Worm (Caenorhabditis elegans) whole organism, late embryonic: ENCODE data around the gene T13A10.2.

Experiments
- C08G9.2 ChIP-seq: sonication (generic microtip); optimal IDR thresholded peaks from 2 replicates; lab custom pipeline; 2016; ENCODE audit warnings: mild to moderate bottlenecking, missing genetic modification characterization, moderate library complexity, missing compliant biosample characterization
- K02D7.2 ChIP-seq: sonication (generic microtip); optimal IDR thresholded peaks from 2 replicates; lab custom pipeline; 2017; ENCODE audit warnings: mild to moderate bottlenecking, missing genetic modification characterization, missing compliant biosample characterization
- Y22D7AL.16 ChIP-seq: sonication (generic microtip); optimal IDR thresholded peaks from 2 replicates; lab custom pipeline; 2016; ENCODE audit warnings: missing genetic modification characterization, missing compliant biosample characterization
- ama-1 ChIP-seq: fragments of 150-350 bp; optimal IDR thresholded peaks from 2 replicates; lab custom pipeline; 2014
- ceh-18 ChIP-seq: sonication (generic microtip); optimal IDR thresholded peaks from 2 replicates; lab custom pipeline; 2016; ENCODE audit warnings: missing genetic modification characterization, missing compliant biosample characterization
- ceh-19 ChIP-seq: fragments of 200-800 bp; sonication (Bioruptor generic); optimal IDR thresholded peaks from 2 replicates; lab custom pipeline; 2018; ENCODE audit warnings: mild to moderate bottlenecking, missing genetic modification characterization, missing compliant biosample characterization
- ceh-2 ChIP-seq: sonication (generic microtip); optimal IDR thresholded peaks from 2 replicates; lab custom pipeline; 2016; ENCODE audit warnings: missing genotype, missing genetic modification characterization, missing compliant biosample characterization
- ceh-22 ChIP-seq: sonication (generic microtip); optimal IDR thresholded peaks from 2 replicates; lab custom pipeline; 2017; ENCODE audit warnings: missing biosample characterization, missing genetic modification characterization
- ceh-45 ChIP-seq: fragments of 200-800 bp; sonication (Bioruptor generic); IDR thresholded peaks from 2 replicates; pipeline ENCODE4 v1.3.6; 2022; ENCODE audit warnings: missing genetic modification reagents, missing genetic modification characterization, missing compliant biosample characterization
- ceh-48 ChIP-seq: sonication (generic microtip); optimal IDR thresholded peaks from 2 replicates; lab custom pipeline; 2016; ENCODE audit warnings: missing genetic modification characterization, inconsistent platforms, missing compliant biosample characterization
- elt-2 ChIP-seq: sonication (generic microtip); optimal IDR thresholded peaks from 2 replicates; lab custom pipeline; 2016; ENCODE audit warnings: missing genetic modification reagents, missing genetic modification characterization, missing compliant biosample characterization
- eyg-1 ChIP-seq: sonication (generic microtip); optimal IDR thresholded peaks from 2 replicates; lab custom pipeline; 2016; ENCODE audit warnings: missing genotype, missing genetic modification characterization, missing compliant biosample characterization
- fkh-10 ChIP-seq: fragments of 150-350 bp; optimal IDR thresholded peaks from 2 replicates; lab custom pipeline; 2014; ENCODE audit warnings: missing biosample characterization, missing genetic modification reagents, missing genetic modification characterization
- fkh-6 ChIP-seq: sonication (generic microtip); optimal IDR thresholded peaks from 2 replicates; lab custom pipeline; 2016; ENCODE audit warnings: missing genetic modification characterization, missing compliant biosample characterization
- gmeb-2 ChIP-seq: sonication (generic microtip); optimal IDR thresholded peaks from 2 replicates; lab custom pipeline; 2016; ENCODE audit warnings: missing genetic modification characterization, inconsistent platforms, missing compliant biosample characterization
- hlh-13 ChIP-seq: fragments of 200-800 bp; sonication (Bioruptor generic); optimal IDR thresholded peaks from 2 replicates; lab custom pipeline; 2018; ENCODE audit warnings: mild to moderate bottlenecking, missing genetic modification characterization, missing compliant biosample characterization
- hlh-6 ChIP-seq: sonication (generic microtip); optimal IDR thresholded peaks from 2 replicates; lab custom pipeline; 2016; ENCODE audit warnings: missing genotype, missing genetic modification characterization, missing compliant biosample characterization
- hlh-8 ChIP-seq: sonication (generic microtip); optimal IDR thresholded peaks from 2 replicates; lab custom pipeline; 2016; ENCODE audit warnings: missing genotype, missing genetic modification characterization, missing compliant biosample characterization
- lin-11 ChIP-seq: fragments of 200-800 bp; sonication (Bioruptor generic); optimal IDR thresholded peaks from 2 replicates; lab custom pipeline; 2018; ENCODE audit warnings: mild to moderate bottlenecking, missing genetic modification characterization, missing compliant biosample characterization
- nfya-1 ChIP-seq: sonication (generic microtip); optimal IDR thresholded peaks from 2 replicates; lab custom pipeline; 2017; ENCODE audit warnings: missing genetic modification characterization, mild to moderate bottlenecking, missing compliant biosample characterization, antibody characterized with exemption, moderate library complexity
- nhr-11 ChIP-seq: fragments of 150-350 bp; optimal IDR thresholded peaks from 2 replicates; lab custom pipeline; 2014; ENCODE audit warnings: missing biosample characterization, missing genetic modification characterization
- nhr-232 ChIP-seq: sonication (generic microtip); optimal IDR thresholded peaks from 2 replicates; lab custom pipeline; 2016; ENCODE audit warnings: missing genetic modification characterization, missing compliant biosample characterization
- npax-4 ChIP-seq: sonication (generic microtip); optimal IDR thresholded peaks from 2 replicates; lab custom pipeline; 2016; ENCODE audit warnings: missing genetic modification characterization, missing compliant biosample characterization
- pag-3 ChIP-seq: sonication (generic microtip); optimal IDR thresholded peaks from 2 replicates; lab custom pipeline; 2016; ENCODE audit warnings: missing compliant biosample characterization, missing genetic modification characterization, borderline replicate concordance
- pat-9 ChIP-seq: fragments of 200-800 bp; sonication (Bioruptor generic); optimal IDR thresholded peaks from 2 replicates; lab custom pipeline; 2018; ENCODE audit warnings: mild to moderate bottlenecking, missing genetic modification characterization, moderate library complexity, missing compliant biosample characterization
- pha-4 ChIP-seq: fragments of 150-350 bp; optimal IDR thresholded peaks from 2 replicates; lab custom pipeline; 2018; ENCODE audit warnings: missing biosample characterization, missing genetic modification reagents, missing genetic modification characterization
- pqm-1 ChIP-seq: sonication (generic microtip); optimal IDR thresholded peaks from 2 replicates; lab custom pipeline; 2016; ENCODE audit warnings: missing genetic modification characterization, missing compliant biosample characterization
- pros-1 ChIP-seq: fragments of 150-350 bp; optimal IDR thresholded peaks from 2 replicates; lab custom pipeline; 2014; ENCODE audit warnings: missing biosample characterization, missing genetic modification reagents, missing genetic modification characterization
- ref-2 ChIP-seq: sonication (generic microtip); optimal IDR thresholded peaks from 2 replicates; lab custom pipeline; 2016; ENCODE audit warnings: missing genetic modification characterization, missing compliant biosample characterization
- unc-3 ChIP-seq, 2 experiments: fragments of 200-800 bp in 1 of 2; sonication (Bioruptor generic) in 1 of 2; sonication (generic microtip) in 1 of 2; conservative IDR thresholded peaks in 1 of 2; optimal IDR thresholded peaks in 1 of 2; 2 replicates each; pipeline versions ENCODE4 v1.3.6 to Lab custom; 2016 to 2022; ENCODE audit warnings: missing compliant biosample characterization in 2 of 2, missing genetic modification characterization in 2 of 2, missing genetic modification reagents in 1 of 2

T13A10.2 gene

DNA sequence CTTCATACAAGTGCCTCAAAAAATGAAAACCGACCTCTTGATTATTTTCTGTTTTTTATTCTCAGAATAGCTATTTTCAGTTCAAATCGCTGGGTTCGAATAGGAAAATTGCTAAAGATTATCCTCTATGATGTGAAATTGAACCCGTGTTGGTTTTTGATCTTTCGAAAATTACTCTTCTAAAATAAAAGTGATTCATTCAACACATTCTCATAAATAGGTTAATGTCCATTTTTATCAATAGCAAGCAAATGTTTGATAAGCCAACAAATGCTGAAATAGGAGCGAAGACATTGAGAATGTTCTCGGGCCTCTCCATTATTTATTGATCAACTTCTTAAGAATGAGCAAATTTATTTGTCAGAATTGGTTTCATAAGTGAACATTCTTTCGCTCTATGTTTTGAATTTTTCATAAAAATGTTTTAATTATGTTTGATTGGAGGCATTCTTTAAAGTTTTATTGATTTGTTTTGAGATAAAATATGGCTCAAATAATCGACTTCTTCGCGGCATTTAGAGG, 20.3 kb upstream of the T13A10.2 start, which contains the start of gene F58F9.3:
Gene F58F9.3, plus strand, starts transcription at position 472 of the 522 bp plus-strand sequence.
- TF ChIP-seq nhr-11 (no peak), gmeb-2 (tag; lab: Kevin White, UChicago) (no peak), unc-3 (GFP tag; conservative IDR thresholded peaks at IDR 0.05; lab: Robert Waterston, UW) (no peak), unc-3 (tag; optimal IDR thresholded peaks at IDR 0.05; lab: Kevin White, UChicago) (no peak), lin-11 (tag; lab: Kevin White, UChicago) (no peak), ceh-19 (GFP tag; lab: Kevin White, UChicago) (no peak), nhr-232 (tag; lab: Kevin White, UChicago) (no peak), pat-9 (tag; lab: Kevin White, UChicago) (no peak)

- TF ChIP-seq gmeb-2 (tag; lab: Kevin White, UChicago) (no peak), ceh-45 (GFP tag; lab: Robert Waterston, UW) (no peak), fkh-6 (no peak), hlh-13 (GFP tag; lab: Kevin White, UChicago) (no peak)
Observed at ce11 chrIV:6237508-6238227, 15.4 kb upstream of the T13A10.2 start, which contains the start of the genes F58F9.6 and F58F9.8. F58F9.6 (minus strand) TSS chrIV:6237608. F58F9.8 (plus strand) TSS chrIV:6238177.

DNA sequence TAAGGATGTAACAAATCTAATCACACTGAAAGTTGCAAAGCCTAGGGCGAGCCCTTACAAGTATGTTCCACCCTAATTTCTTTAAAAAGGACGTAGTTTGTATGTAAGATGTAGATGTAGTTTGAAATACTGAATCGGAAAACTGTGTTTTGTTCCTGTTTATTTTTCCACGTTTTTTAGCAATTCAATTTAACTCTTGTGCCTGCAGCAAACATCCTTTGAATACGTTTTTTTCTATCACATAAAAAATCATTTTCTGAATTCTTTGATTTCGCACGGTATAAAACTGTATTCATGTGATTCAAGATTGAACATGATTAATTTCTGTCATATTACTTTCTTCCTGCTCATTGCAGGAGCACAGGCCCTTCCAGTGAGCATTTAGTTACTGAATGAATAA, 13.1 kb upstream of the T13A10.2 start, which contains the start of gene F58F9.9:
Gene F58F9.9, plus strand, starts transcription at position 301 of the 400 bp plus-strand sequence.
- TF ChIP-seq pqm-1 (tag; lab: Kevin White, UChicago) (no peak), fkh-6 (no peak), npax-4 (tag; lab: Kevin White, UChicago) (no peak), ceh-2 (tag; lab: Kevin White, UChicago) (no peak), fkh-10 (GFP tag; lab: Kevin White, UChicago) (no peak), ceh-22 (tag; lab: Kevin White, UChicago) (no peak), ceh-18 (tag; lab: Kevin White, UChicago) (no peak)

- TF ChIP-seq elt-2 (peak; percentile 22), hlh-13 (GFP tag; lab: Kevin White, UChicago) (no peak), Y22D7AL.16 (tag; lab: Kevin White, UChicago) (no peak), nhr-11 (no peak)
- TF ChIP-seq, all 69 proteins: peak for 1
Observed at ce11 chrIV:6248486-6248885, 4.6 kb upstream of the T13A10.2 start, which contains the start of gene acox-3. acox-3 (minus strand) TSS chrIV:6248492.

DNA sequence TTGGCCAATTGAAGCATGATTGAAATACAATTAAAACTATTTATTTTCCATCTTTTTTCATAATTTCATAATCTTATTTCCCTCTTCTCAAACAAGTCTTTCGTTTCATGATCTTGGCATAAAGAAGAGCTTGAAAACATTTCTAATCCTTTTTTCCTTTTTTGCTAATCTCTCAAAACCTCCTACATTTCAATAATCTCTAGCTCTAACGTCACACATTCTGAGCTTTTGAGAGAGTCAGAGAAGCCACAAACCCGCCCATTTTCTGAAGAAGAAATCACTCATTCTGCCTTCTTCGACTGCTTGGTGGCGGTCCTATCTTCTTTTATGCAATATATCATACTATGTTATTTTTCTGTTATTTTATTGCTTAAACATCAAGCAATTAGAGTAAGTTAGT, 3.5 kb upstream of the T13A10.2 start, which contains the start of gene F58F9.1:
Gene F58F9.1, plus strand, starts transcription at position 251 of the 400 bp plus-strand sequence.
- TF ChIP-seq fkh-6 (no peak), Y22D7AL.16 (tag; lab: Kevin White, UChicago) (no peak), ceh-18 (tag; lab: Kevin White, UChicago) (no peak), C08G9.2 (no peak)

DNA sequence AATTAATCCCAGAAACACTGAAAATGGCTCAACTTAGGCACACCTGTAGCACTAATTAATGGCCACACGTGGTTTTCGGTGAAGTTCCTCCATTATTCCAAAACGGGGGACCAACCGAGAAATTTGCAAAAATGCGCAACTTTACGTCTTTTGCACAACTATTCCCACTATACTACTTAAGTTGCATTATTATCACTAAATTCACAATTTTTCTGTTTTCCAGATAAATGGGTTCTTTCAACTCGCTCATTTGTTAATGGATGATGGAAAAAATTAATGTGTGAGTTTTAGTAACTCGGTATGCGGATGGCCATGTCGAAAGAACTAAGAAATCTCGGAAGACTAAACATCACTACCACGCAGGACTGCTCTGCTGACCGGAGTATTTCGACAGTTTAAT, 1.5 kb downstream of the T13A10.2 start, which contains the start of gene T13A10.64:
Gene T13A10.64, plus strand, starts transcription at position 301 of the 400 bp plus-strand sequence.
- TF ChIP-seq ama-1 (lab: Kevin White, UChicago) = no peak

- TF ChIP-seq nfya-1 (no peak), hlh-8 (tag; lab: Kevin White, UChicago) (no peak), ref-2 (tag; lab: Kevin White, UChicago) (no peak), gmeb-2 (tag; lab: Kevin White, UChicago) (no peak), lin-11 (tag; lab: Kevin White, UChicago) (no peak), ama-1 (lab: Kevin White, UChicago) (no peak), pat-9 (tag; lab: Kevin White, UChicago) (no peak), ceh-2 (tag; lab: Kevin White, UChicago) (no peak), pros-1 (tag; lab: Kevin White, UChicago) (no peak), pha-4 (no peak), ceh-48 (tag; lab: Kevin White, UChicago) (no peak), hlh-6 (tag; lab: Kevin White, UChicago) (no peak), eyg-1 (tag; lab: Kevin White, UChicago) (no peak), ceh-19 (GFP tag; lab: Kevin White, UChicago) (no peak), pag-3 (no peak), K02D7.2 (no peak), Y22D7AL.16 (tag; lab: Kevin White, UChicago) (no peak), C08G9.2 (no peak)
Observed at ce11 chrIV:6258967-6259366, 5.9 kb downstream of the T13A10.2 start.
